Worm (Caenorhabditis elegans) whole organism, L2 larva: ENCODE measurements around the gene vha-18.
A peak's percentile ranks its signal among the peaks of the same experiment; 100 is the strongest.

ENCODE experiments used
- C34F6.9 ChIP-seq: fragments of 150-350 bp; optimal IDR thresholded peaks from 2 replicates; lab custom pipeline; 2014; ENCODE audit warnings: missing biosample characterization, missing genetic modification characterization
- F13H6.1 ChIP-seq: sonication (generic microtip); optimal IDR thresholded peaks from 2 replicates; lab custom pipeline; 2016; ENCODE audit warnings: missing genetic modification characterization, missing compliant biosample characterization
- R02D3.7 ChIP-seq: fragments of 150-350 bp; optimal IDR thresholded peaks from 2 replicates; lab custom pipeline; 2014; ENCODE audit warnings: missing biosample characterization, missing genetic modification characterization
- Y55F3AM.14 ChIP-seq: fragments of 200-800 bp; sonication (Bioruptor generic); optimal IDR thresholded peaks from 2 replicates; lab custom pipeline; 2018; ENCODE audit warnings: mild to moderate bottlenecking, missing genetic modification characterization, missing compliant biosample characterization
- ZK546.5 ChIP-seq: sonication (generic microtip); optimal IDR thresholded peaks from 2 replicates; lab custom pipeline; 2017; ENCODE audit warnings: missing biosample characterization, missing genetic modification characterization
- alr-1 ChIP-seq: fragments of 150-350 bp; optimal IDR thresholded peaks from 2 replicates; lab custom pipeline; 2014; ENCODE audit warnings: missing biosample characterization, missing genetic modification characterization
- aly-2 ChIP-seq: fragments of 150-350 bp; optimal IDR thresholded peaks from 2 replicates; lab custom pipeline; 2014; ENCODE audit warnings: missing biosample characterization, missing genetic modification characterization
- ama-1 ChIP-seq: fragments of 150-350 bp; optimal IDR thresholded peaks from 2 replicates; lab custom pipeline; 2018; ENCODE audit warnings: inconsistent platforms
- blmp-1 ChIP-seq: sonication (generic microtip); optimal IDR thresholded peaks from 2 replicates; lab custom pipeline; 2017; ENCODE audit warnings: missing genetic modification characterization, mild to moderate bottlenecking, missing compliant biosample characterization, antibody characterized with exemption, moderate library complexity; ENCODE audit not compliant: insufficient read depth
- ceh-16 ChIP-seq: fragments of 150-350 bp; optimal IDR thresholded peaks from 2 replicates; lab custom pipeline; 2014; ENCODE audit warnings: missing biosample characterization, missing genetic modification characterization
- ceh-82 ChIP-seq: fragments of 150-350 bp; optimal IDR thresholded peaks from 2 replicates; lab custom pipeline; 2014; ENCODE audit warnings: missing biosample characterization, missing genetic modification characterization
- crh-2 ChIP-seq: sonication (generic microtip); optimal IDR thresholded peaks from 2 replicates; lab custom pipeline; 2017; ENCODE audit warnings: missing biosample characterization, missing genetic modification characterization
- dmd-4 ChIP-seq: sonication (generic microtip); optimal IDR thresholded peaks from 2 replicates; lab custom pipeline; 2017; ENCODE audit warnings: missing biosample characterization, missing genetic modification characterization
- egl-27 ChIP-seq: sonication (generic microtip); optimal IDR thresholded peaks from 3 replicates; lab custom pipeline; 2017; ENCODE audit warnings: missing biosample characterization, missing genetic modification reagents, missing genetic modification characterization
- elt-1 ChIP-seq: fragments of 150-350 bp; optimal IDR thresholded peaks from 2 replicates; lab custom pipeline; 2014; ENCODE audit warnings: missing biosample characterization, missing genetic modification characterization
- elt-3 ChIP-seq: sonication (generic microtip); optimal IDR thresholded peaks from 2 replicates; lab custom pipeline; 2017; ENCODE audit warnings: missing biosample characterization, missing genetic modification characterization
- fos-1 ChIP-seq: fragments of 150-350 bp; optimal IDR thresholded peaks from 2 replicates; lab custom pipeline; 2014; ENCODE audit warnings: missing biosample characterization, missing genetic modification characterization
- gmeb-1 ChIP-seq: fragments of 150-350 bp; optimal IDR thresholded peaks from 2 replicates; lab custom pipeline; 2014; ENCODE audit warnings: missing biosample characterization, missing genetic modification characterization
- lin-11 ChIP-seq: fragments of 150-350 bp; sonication (generic microtip); optimal IDR thresholded peaks from 2 replicates; lab custom pipeline; 2014; ENCODE audit warnings: missing biosample characterization, missing genetic modification characterization, inconsistent platforms, mixed read lengths
- lin-13 ChIP-seq: fragments of 150-350 bp; optimal IDR thresholded peaks from 2 replicates; lab custom pipeline; 2014; ENCODE audit warnings: missing biosample characterization, missing genetic modification reagents, missing genetic modification characterization
- lin-39 ChIP-seq: fragments of 150-350 bp; optimal IDR thresholded peaks from 2 replicates; lab custom pipeline; 2014; ENCODE audit warnings: missing biosample characterization, missing genetic modification reagents, missing genetic modification characterization
- lsy-2 ChIP-seq, 2 experiments: fragments of 150-350 bp in 1 of 2; sonication (generic microtip) in 1 of 2; optimal IDR thresholded peaks; 2 replicates each; lab custom pipeline; 2014 to 2017; ENCODE audit warnings: missing biosample characterization in 2 of 2, missing genetic modification characterization in 2 of 2
- mab-5 ChIP-seq: fragments of 150-350 bp; optimal IDR thresholded peaks from 2 replicates; lab custom pipeline; 2014; ENCODE audit warnings: missing biosample characterization, missing genetic modification characterization
- mbf-1 ChIP-seq: sonication (generic microtip); optimal IDR thresholded peaks from 2 replicates; lab custom pipeline; 2017; ENCODE audit warnings: missing biosample characterization, missing genetic modification characterization
- mdl-1 ChIP-seq, 2 experiments: fragments of 150-350 bp in 1 of 2; sonication (generic microtip) in 1 of 2; optimal IDR thresholded peaks; 2 replicates each; lab custom pipeline; 2017; ENCODE audit warnings: missing biosample characterization in 2 of 2, missing genetic modification characterization in 2 of 2
- nhr-10 ChIP-seq: sonication (generic microtip); optimal IDR thresholded peaks from 2 replicates; lab custom pipeline; 2017; ENCODE audit warnings: missing biosample characterization, missing genetic modification characterization
- nhr-11 ChIP-seq: fragments of 150-350 bp; optimal IDR thresholded peaks from 2 replicates; lab custom pipeline; 2014; ENCODE audit warnings: missing biosample characterization, missing genetic modification characterization
- nhr-12 ChIP-seq: fragments of 150-350 bp; optimal IDR thresholded peaks from 2 replicates; lab custom pipeline; 2014; ENCODE audit warnings: missing biosample characterization, missing genetic modification characterization
- nhr-129 ChIP-seq: fragments of 150-350 bp; optimal IDR thresholded peaks from 2 replicates; lab custom pipeline; 2014; ENCODE audit warnings: missing biosample characterization, missing genetic modification characterization
- nhr-21 ChIP-seq: fragments of 150-350 bp; optimal IDR thresholded peaks from 2 replicates; lab custom pipeline; 2014; ENCODE audit warnings: missing biosample characterization, missing genetic modification characterization
- nhr-23 ChIP-seq: fragments of 150-350 bp; optimal IDR thresholded peaks from 2 replicates; lab custom pipeline; 2014; ENCODE audit warnings: missing biosample characterization, missing genetic modification reagents, missing genetic modification characterization
- nhr-237 ChIP-seq: fragments of 150-350 bp; optimal IDR thresholded peaks from 2 replicates; lab custom pipeline; 2014; ENCODE audit warnings: missing biosample characterization, missing genetic modification characterization
- nhr-25 ChIP-seq: fragments of 150-350 bp; sonication (generic microtip); optimal IDR thresholded peaks from 3 replicates; lab custom pipeline; 2014; ENCODE audit warnings: missing biosample characterization, missing genetic modification characterization
- nhr-6 ChIP-seq: fragments of 150-350 bp; optimal IDR thresholded peaks from 2 replicates; lab custom pipeline; 2014; ENCODE audit warnings: missing biosample characterization, missing genetic modification characterization
- nhr-77 ChIP-seq: fragments of 150-350 bp; optimal IDR thresholded peaks from 2 replicates; lab custom pipeline; 2014; ENCODE audit warnings: missing biosample characterization, missing genetic modification characterization
- peb-1 ChIP-seq: fragments of 150-350 bp; optimal IDR thresholded peaks from 2 replicates; lab custom pipeline; 2014; ENCODE audit warnings: missing biosample characterization, missing genetic modification characterization
- sem-4 ChIP-seq: fragments of 150-350 bp; optimal IDR thresholded peaks from 2 replicates; lab custom pipeline; 2014; ENCODE audit warnings: missing biosample characterization, missing genetic modification reagents, missing genetic modification characterization
- skn-1 ChIP-seq: sonication (generic microtip); optimal IDR thresholded peaks from 2 replicates; lab custom pipeline; 2017; ENCODE audit warnings: missing biosample characterization, missing genetic modification characterization
- sma-3 ChIP-seq: sonication (generic microtip); optimal IDR thresholded peaks from 2 replicates; lab custom pipeline; 2016; ENCODE audit warnings: missing genetic modification reagents, missing genetic modification characterization, missing compliant biosample characterization
- sma-9 ChIP-seq, 2 experiments: fragments of 150-350 bp in 1 of 2; sonication (generic microtip) in 1 of 2; optimal IDR thresholded peaks; 2 replicates each; lab custom pipeline; 2014 to 2016; ENCODE audit warnings: missing genetic modification characterization in 2 of 2, mild to moderate bottlenecking in 1 of 2, missing biosample characterization in 1 of 2, missing compliant biosample characterization in 1 of 2, missing genetic modification reagents in 1 of 2, moderate library complexity in 1 of 2
- snpc-4 ChIP-seq: fragments of 150-350 bp; optimal IDR thresholded peaks from 2 replicates; lab custom pipeline; 2014; ENCODE audit warnings: missing biosample characterization, missing genetic modification characterization
- unc-39 ChIP-seq: fragments of 150-350 bp; optimal IDR thresholded peaks from 2 replicates; lab custom pipeline; 2014; ENCODE audit warnings: missing biosample characterization, missing genetic modification characterization
- unc-55 ChIP-seq: fragments of 150-350 bp; sonication (generic microtip); optimal IDR thresholded peaks from 3 replicates; lab custom pipeline; 2014; ENCODE audit warnings: missing biosample characterization, missing genetic modification reagents, missing genetic modification characterization
- unc-62 ChIP-seq: fragments of 150-350 bp; optimal IDR thresholded peaks from 2 replicates; lab custom pipeline; 2014; ENCODE audit warnings: missing biosample characterization, missing genetic modification reagents, missing genetic modification characterization
- zag-1 ChIP-seq: fragments of 150-350 bp; optimal IDR thresholded peaks from 2 replicates; lab custom pipeline; 2014; ENCODE audit warnings: missing biosample characterization, missing genetic modification characterization
- ztf-1 ChIP-seq: fragments of 200-800 bp; sonication (Bioruptor generic); conservative IDR thresholded peaks from 2 replicates; pipeline ENCODE4 v1.3.6; 2022; ENCODE audit warnings: missing genetic modification characterization, missing compliant biosample characterization
- ztf-11 ChIP-seq: sonication (generic microtip); optimal IDR thresholded peaks from 2 replicates; lab custom pipeline; 2017; ENCODE audit warnings: missing biosample characterization, missing genetic modification characterization
- ztf-4 ChIP-seq: fragments of 150-350 bp; optimal IDR thresholded peaks from 2 replicates; lab custom pipeline; 2014; ENCODE audit warnings: missing biosample characterization, missing genetic modification characterization

Gene vha-18

ce11 chrV:8413432-8414021 is at the start of gene vha-18:
Gene vha-18 (minus strand): TSS chrV:8413482.
- TF ChIP-seq zag-1 (tag; lab: Kevin White, UChicago) (no peak), elt-1 (tag; lab: Kevin White, UChicago) (no peak), unc-62 (GFP tag; lab: Kevin White, UChicago) (no peak), nhr-237 (tag; lab: Kevin White, UChicago) (no peak), nhr-11 (no peak), lsy-2 (tag; optimal IDR thresholded peaks at IDR 0.05; lab: Kevin White, UChicago) (no peak), dmd-4 (tag; lab: Kevin White, UChicago) (no peak), egl-27 (tag; lab: Kevin White, UChicago) (no peak), ama-1 (lab: Kevin White, UChicago) (no peak), nhr-10 (tag; lab: Kevin White, UChicago) (no peak), R02D3.7 (no peak), ztf-1 (no peak), F13H6.1 (tag; lab: Kevin White, UChicago) (no peak)

DNA sequence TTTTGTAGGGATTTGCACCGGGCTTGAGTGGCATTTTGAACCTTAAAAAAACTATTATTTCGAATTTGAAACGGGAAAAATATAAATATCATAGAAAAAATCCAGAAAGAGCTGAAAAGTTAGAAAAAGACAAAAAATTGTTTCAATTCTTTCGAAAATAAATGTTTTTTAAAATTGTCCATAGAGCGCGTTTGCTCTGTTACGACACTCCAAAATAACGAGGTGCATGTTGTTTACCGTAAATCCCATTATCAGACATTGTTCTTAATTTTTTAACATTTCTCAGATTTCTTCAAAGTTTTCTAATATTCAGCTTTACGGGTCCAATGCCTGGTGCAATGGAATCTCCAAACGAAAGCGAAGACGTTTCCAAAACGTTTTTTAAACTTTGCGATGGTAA is 48.8 kb upstream of the vha-18 start, which contains the start of the genes dnj-22 and natc-1:
Gene dnj-22 (minus strand): TSS at position 47 of the 400 bp plus-strand sequence.
Gene natc-1 (plus strand): TSS at position 286 of the 400 bp plus-strand sequence.
- TF ChIP-seq mab-5 (tag; lab: Kevin White, UChicago) = peak; percentile 84
- TF ChIP-seq sem-4 (tag; lab: Kevin White, UChicago) = peak; percentile 86
- TF ChIP-seq lsy-2 (tag; optimal IDR thresholded peaks at IDR 0.05; lab: Kevin White, UChicago) = peak; percentile 50 to 90
- TF ChIP-seq C34F6.9 (tag; lab: Kevin White, UChicago) = peak; percentile 98
- TF ChIP-seq alr-1 (tag; lab: Kevin White, UChicago) = no peak
- no peak for TF ChIP-seq nhr-77
- TF ChIP-seq nhr-10 (tag; lab: Kevin White, UChicago) = peak; percentile 12
- peak; percentile 88 for TF ChIP-seq snpc-4 (tag; lab: Kevin White, UChicago)
- peak; percentile 61 for TF ChIP-seq nhr-21 (tag; lab: Kevin White, UChicago)
- TF ChIP-seq lin-39 (tag; lab: Kevin White, UChicago) = no peak
- no peak for TF ChIP-seq zag-1 (tag; lab: Kevin White, UChicago)
- peak; percentile 63 for TF ChIP-seq skn-1 (tag; lab: Kevin White, UChicago)
- TF ChIP-seq peb-1 (tag; lab: Kevin White, UChicago) = no peak
- TF ChIP-seq fos-1 = peak; percentile 47
- TF ChIP-seq crh-2 (tag; lab: Kevin White, UChicago) = peak; percentile 92
- peak; percentile 46 for TF ChIP-seq F13H6.1 (tag; lab: Kevin White, UChicago)
- no peak for TF ChIP-seq nhr-237 (tag; lab: Kevin White, UChicago)
- no peak for TF ChIP-seq elt-1 (tag; lab: Kevin White, UChicago)
- TF ChIP-seq ztf-1 = no peak
- no peak for TF ChIP-seq ZK546.5 (tag; lab: Kevin White, UChicago)
- peak in 1 of 2 experiments; percentile 34 for TF ChIP-seq mdl-1 (tag; optimal IDR thresholded peaks at IDR 0.05; lab: Kevin White, UChicago)
- TF ChIP-seq gmeb-1 (tag; lab: Kevin White, UChicago) = peak; percentile 86
- TF ChIP-seq unc-39 (tag; lab: Kevin White, UChicago) = no peak
- no peak for TF ChIP-seq Y55F3AM.14 (GFP tag; lab: Kevin White, UChicago)
- peak; percentile 91 for TF ChIP-seq sma-9 (GFP tag; optimal IDR thresholded peaks at IDR 0.05; lab: Kevin White, UChicago)
- TF ChIP-seq sma-9 (tag; optimal IDR thresholded peaks at IDR 0.05; lab: Kevin White, UChicago) = no peak
- TF ChIP-seq elt-3 (tag; lab: Kevin White, UChicago) = no peak
- TF ChIP-seq R02D3.7 = peak; percentile 76
- TF ChIP-seq ceh-82 = no peak
- TF ChIP-seq nhr-12 (tag; lab: Kevin White, UChicago) = no peak
- no peak for TF ChIP-seq egl-27 (tag; lab: Kevin White, UChicago)
- peak; percentile 83 for TF ChIP-seq lin-13
- TF ChIP-seq unc-55 = peak; percentile 96
- TF ChIP-seq unc-62 (GFP tag; lab: Kevin White, UChicago) = no peak
- TF ChIP-seq nhr-23 (tag; lab: Kevin White, UChicago) = no peak
- TF ChIP-seq sma-3 (GFP tag; lab: Kevin White, UChicago) = peak; percentile 77
- peak; percentile 85 for TF ChIP-seq nhr-129
- TF ChIP-seq blmp-1 (tag; lab: Kevin White, UChicago) = peak; percentile 19
- peak; percentile 72 for TF ChIP-seq nhr-6
- TF ChIP-seq ztf-4 (tag; lab: Kevin White, UChicago) = peak; percentile 42
- TF ChIP-seq lin-11 (tag; lab: Kevin White, UChicago) = no peak
- no peak for TF ChIP-seq aly-2 (tag; lab: Kevin White, UChicago)
- TF ChIP-seq ceh-16 = no peak
- no peak for TF ChIP-seq ztf-11 (tag; lab: Kevin White, UChicago)
- no peak for TF ChIP-seq mbf-1 (tag; lab: Kevin White, UChicago)
- peak; percentile 76 for TF ChIP-seq nhr-25 (tag; lab: Kevin White, UChicago)
- TF ChIP-seq ama-1 (lab: Kevin White, UChicago) = no peak
- TF ChIP-seq nhr-11 = no peak
- TF ChIP-seq dmd-4 (tag; lab: Kevin White, UChicago) = no peak
